Worm (Caenorhabditis elegans) whole organism, L4 larva: ENCODE data around the gene C23G10.7.

ENCODE experiments used
- ZK337.2 ChIP-seq: fragments of 200-800 bp; sonication (Bioruptor generic); IDR thresholded peaks from 2 replicates; pipeline ENCODE4 v1.3.6; 2022; ENCODE audit warnings: missing genetic modification reagents, missing genetic modification characterization, missing compliant biosample characterization
- ceh-28 ChIP-seq: fragments of 150-350 bp; optimal IDR thresholded peaks from 2 replicates; lab custom pipeline; 2014; ENCODE audit warnings: missing biosample characterization, missing genetic modification reagents, missing genetic modification characterization
- tra-1 ChIP-seq: fragments of 200-800 bp; sonication (Bioruptor generic); IDR thresholded peaks from 2 replicates; pipeline ENCODE4 v1.3.6; 2022; ENCODE audit warnings: missing genetic modification reagents, missing genetic modification characterization, missing compliant biosample characterization

DNA sequence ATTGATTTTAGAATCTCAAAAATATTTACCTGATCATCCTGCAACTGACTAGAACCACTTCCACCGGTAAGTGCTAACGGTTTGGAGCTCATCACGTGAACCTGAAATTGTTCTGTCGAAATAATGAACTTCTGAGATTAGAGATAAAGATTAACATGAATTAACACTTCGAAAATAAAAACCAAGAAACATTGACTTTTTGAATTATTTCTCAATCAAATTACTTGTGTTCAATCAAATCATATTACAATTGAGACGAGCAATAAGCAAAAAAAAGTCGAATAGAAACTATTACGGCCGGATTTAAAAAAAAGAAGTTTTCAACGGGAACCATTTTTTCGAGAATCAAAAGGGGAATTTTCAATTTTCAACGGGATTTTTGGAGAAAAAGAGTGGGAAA is 47.5 kb upstream of the C23G10.7 start, which contains the start of gene bcas-2:
- no peak for TF ChIP-seq tra-1 (GFP tag; lab: Robert Waterston, UW)
- no peak for TF ChIP-seq ceh-28 (tag; lab: Kevin White, UChicago)
- no peak for TF ChIP-seq ZK337.2 (GFP tag; lab: Robert Waterston, UW)
